Fruit fly (Drosophila melanogaster) whole organism, adult: ENCODE measurements around the gene Lsp1gamma.

Experiments
- CG11617 ChIP-seq: fragments of 200-800 bp; sonication (Bioruptor generic); optimal IDR thresholded peaks from 2 replicates; lab custom pipeline; 2017; ENCODE audit warnings: mild to moderate bottlenecking, missing biosample characterization, missing genetic modification reagents, missing genetic modification characterization
- CG33017 ChIP-seq: fragments of 200-800 bp; sonication (Bioruptor generic); optimal IDR thresholded peaks from 2 replicates; lab custom pipeline; 2018; ENCODE audit warnings: missing biosample characterization, mild to moderate bottlenecking, missing genetic modification characterization, moderate library complexity
- CG5204 ChIP-seq: fragments of 200-800 bp; sonication (Bioruptor generic); optimal IDR thresholded peaks from 2 replicates; lab custom pipeline; 2016; ENCODE audit warnings: missing biosample characterization, missing genetic modification characterization
- CG7045 ChIP-seq: fragments of 200-800 bp; sonication (Bioruptor generic); optimal IDR thresholded peaks from 2 replicates; lab custom pipeline; 2017; ENCODE audit warnings: missing biosample characterization, mild to moderate bottlenecking, missing genetic modification characterization
- CG7101 ChIP-seq: fragments of 200-800 bp; sonication (Bioruptor generic); optimal IDR thresholded peaks from 2 replicates; lab custom pipeline; 2018; ENCODE audit warnings: missing biosample characterization, mild to moderate bottlenecking, missing genetic modification characterization, moderate library complexity
- Clk ChIP-seq: fragments of 200-800 bp; sonication (Bioruptor generic); optimal IDR thresholded peaks from 2 replicates; lab custom pipeline; 2017; ENCODE audit warnings: missing biosample characterization, missing genetic modification characterization
- Crg-1 ChIP-seq: fragments of 200-800 bp; sonication (Bioruptor generic); optimal IDR thresholded peaks from 2 replicates; lab custom pipeline; 2016; ENCODE audit warnings: missing biosample characterization, missing genetic modification characterization
- cnc ChIP-seq, 2 experiments: fragments of >200 bp; optimal IDR thresholded peaks; 2 replicates each; lab custom pipeline; 2017
- ovo ChIP-seq: fragments of 200-800 bp; sonication (Bioruptor generic); optimal IDR thresholded peaks from 2 replicates; lab custom pipeline; 2016; ENCODE audit warnings: missing biosample characterization, missing genetic modification characterization

DNA sequence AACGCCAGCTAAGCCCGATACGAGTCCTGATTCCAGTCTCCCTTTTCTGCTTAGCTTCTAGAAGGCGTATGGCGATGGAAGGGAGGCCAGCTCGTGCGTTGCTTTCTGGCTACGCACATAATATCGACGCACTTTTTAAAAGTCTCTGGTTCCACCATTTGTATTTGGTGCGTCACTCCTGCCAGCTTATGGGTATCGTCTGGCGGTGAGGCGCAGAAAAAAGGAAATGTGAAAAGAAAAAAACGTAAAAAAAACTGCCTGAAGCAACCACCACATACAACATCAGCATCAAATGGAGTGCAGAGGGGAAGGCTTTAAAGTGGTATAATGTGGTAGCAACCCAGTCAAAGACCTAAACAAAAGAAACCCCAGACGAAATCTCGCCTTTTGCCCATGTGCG is 3.1 kb downstream of the Lsp1gamma start:
- no peak for TF ChIP-seq Crg-1
- no peak for TF ChIP-seq ovo (GFP tag; lab: Kevin White, UChicago)
- no peak for TF ChIP-seq CG7045 (GFP tag; lab: Kevin White, UChicago)
- TF ChIP-seq CG33017: no peak
- no peak for TF ChIP-seq CG5204 (GFP tag; lab: Kevin White, UChicago)
- TF ChIP-seq CG7101 (tag; lab: Kevin White, UChicago): no peak
- TF ChIP-seq cnc (optimal IDR thresholded peaks at IDR 0.05; lab: Kevin White, UChicago): no peak
- no peak for TF ChIP-seq CG11617 (GFP tag; lab: Kevin White, UChicago)
- no peak for TF ChIP-seq Clk (GFP tag; lab: Kevin White, UChicago)
